Worm (Caenorhabditis elegans): ENCODE results near the gene ZK721.3.

Gene ZK721.3

ce11 chrX:8796699-8797282 is 12.5 kb downstream of the ZK721.3 start, which contains the start of gene R04E5.7:
Gene R04E5.7 (minus strand): TSS chrX:8797262.
- no peak for TF ChIP-seq nhr-23 (tag; optimal IDR thresholded peaks at IDR 0.05)
- TF ChIP-seq mab-5 (tag; optimal IDR thresholded peaks at IDR 0.05), result no peak
- peak; percentile 39 for TF ChIP-seq unc-55 (GFP tag; optimal IDR thresholded peaks at IDR 0.05)
- no peak for TF ChIP-seq nhr-6 (tag; optimal IDR thresholded peaks at IDR 0.05)
- TF ChIP-seq nhr-12 (tag; optimal IDR thresholded peaks at IDR 0.05), result no peak
- no peak for TF ChIP-seq lin-13 (GFP tag; optimal IDR thresholded peaks at IDR 0.05)
- no peak for TF ChIP-seq aly-2 (tag; optimal IDR thresholded peaks at IDR 0.05)
- TF ChIP-seq unc-62 (GFP tag; optimal IDR thresholded peaks at IDR 0.05), result no peak
- no peak for TF ChIP-seq elt-3 (tag; optimal IDR thresholded peaks at IDR 0.05)
- TF ChIP-seq nhr-21 (tag; optimal IDR thresholded peaks at IDR 0.05), result peak; percentile 19
- TF ChIP-seq nhr-25 (tag; optimal IDR thresholded peaks at IDR 0.05), result no peak
- TF ChIP-seq lsy-2 (tag; optimal IDR thresholded peaks at IDR 0.05), result peak in 1 of 2 experiments; percentile 24
- no peak for TF ChIP-seq lin-11 (tag; optimal IDR thresholded peaks at IDR 0.05)
- no peak for TF ChIP-seq ztf-4 (tag; optimal IDR thresholded peaks at IDR 0.05)
- TF ChIP-seq snpc-4 (tag; optimal IDR thresholded peaks at IDR 0.05), result no peak
- TF ChIP-seq egl-27 (tag; optimal IDR thresholded peaks at IDR 0.05), result no peak
- peak; percentile 12 for TF ChIP-seq C34F6.9 (tag; optimal IDR thresholded peaks at IDR 0.05)
- no peak for TF ChIP-seq nhr-11 (tag; optimal IDR thresholded peaks at IDR 0.05)
- peak; percentile 6 for TF ChIP-seq Y55F3AM.14 (GFP tag; optimal IDR thresholded peaks at IDR 0.05)
- TF ChIP-seq dmd-4 (tag; optimal IDR thresholded peaks at IDR 0.05), result no peak
- TF ChIP-seq sem-4 (tag; optimal IDR thresholded peaks at IDR 0.05), result no peak
- no peak for TF ChIP-seq ztf-11 (tag; optimal IDR thresholded peaks at IDR 0.05)
- TF ChIP-seq ZK546.5 (tag; optimal IDR thresholded peaks at IDR 0.05), result no peak
- no peak for TF ChIP-seq nhr-77 (tag; optimal IDR thresholded peaks at IDR 0.05)
- no peak for TF ChIP-seq F13H6.1 (tag; optimal IDR thresholded peaks at IDR 0.05)
- TF ChIP-seq zag-1 (tag; optimal IDR thresholded peaks at IDR 0.05), result no peak
- no peak for TF ChIP-seq ama-1 (optimal IDR thresholded peaks at IDR 0.05)
- no peak for TF ChIP-seq gmeb-1 (tag; optimal IDR thresholded peaks at IDR 0.05)
- peak in 1 of 2 experiments; percentile 17 for TF ChIP-seq mdl-1 (tag; optimal IDR thresholded peaks at IDR 0.05)
- no peak for TF ChIP-seq alr-1 (tag; optimal IDR thresholded peaks at IDR 0.05)
- TF ChIP-seq peb-1 (tag; optimal IDR thresholded peaks at IDR 0.05), result no peak
- TF ChIP-seq fos-1 (tag; optimal IDR thresholded peaks at IDR 0.05), result peak; percentile 9
- no peak for TF ChIP-seq mbf-1 (tag; optimal IDR thresholded peaks at IDR 0.05)
- TF ChIP-seq lin-39 (tag; optimal IDR thresholded peaks at IDR 0.05), result no peak
- TF ChIP-seq nhr-129 (tag; optimal IDR thresholded peaks at IDR 0.05), result peak; percentile 53
- TF ChIP-seq elt-1 (tag; optimal IDR thresholded peaks at IDR 0.05), result no peak
- no peak for TF ChIP-seq ceh-16 (tag; optimal IDR thresholded peaks at IDR 0.05)
- no peak for TF ChIP-seq skn-1 (tag; optimal IDR thresholded peaks at IDR 0.05)
- no peak for TF ChIP-seq unc-39 (tag; optimal IDR thresholded peaks at IDR 0.05)
- TF ChIP-seq nhr-237 (tag; optimal IDR thresholded peaks at IDR 0.05), result no peak
- TF ChIP-seq blmp-1 (tag; optimal IDR thresholded peaks at IDR 0.05; ENCODE audit: insufficient read depth), result no peak
- peak; percentile 30 for TF ChIP-seq sma-3 (GFP tag; optimal IDR thresholded peaks at IDR 0.05)
- no peak for TF ChIP-seq nhr-10 (tag; optimal IDR thresholded peaks at IDR 0.05)
- no peak for TF ChIP-seq ztf-1 (GFP tag; conservative IDR thresholded peaks at IDR 0.05)
- TF ChIP-seq crh-2 (tag; optimal IDR thresholded peaks at IDR 0.05), result peak; percentile 89
- TF ChIP-seq sma-9 (GFP tag; optimal IDR thresholded peaks at IDR 0.05), result peak; percentile 10
- no peak for TF ChIP-seq sma-9 (tag; optimal IDR thresholded peaks at IDR 0.05)
- no peak for TF ChIP-seq ceh-82 (tag; optimal IDR thresholded peaks at IDR 0.05)
- no peak for TF ChIP-seq R02D3.7 (tag; optimal IDR thresholded peaks at IDR 0.05)

Data from whole organism, L2 larva.